Fruit fly (Drosophila melanogaster): ENCODE results near the gene CG43732.

The CG43732 gene

dm6 chr3R:19023862-19024261, 73.9 kb downstream of the CG43732 start, which contains the start of the genes CG6005 and CG14286 (continued):
- TF ChIP-seq tll (GFP tag; optimal IDR thresholded peaks at IDR 0.05) (no peak), zen (tag; optimal IDR thresholded peaks at IDR 0.05) (no peak), CG6689 (GFP tag; IDR thresholded peaks at IDR 0.05) (peak; percentile 32; the same call in 1 of the 2 replicates), CG14050 (GFP tag; IDR thresholded peaks at IDR 0.05) (peak; percentile 36; the same call in 1 of the 3 replicates), Stat92E (GFP tag; optimal IDR thresholded peaks at IDR 0.05) (no peak), CG3847 (GFP tag; IDR thresholded peaks at IDR 0.05) (peak; percentile 88), chif (GFP tag; optimal IDR thresholded peaks at IDR 0.05) (peak; percentile 48 to 50), CkIIα-i1 (GFP tag; IDR thresholded peaks at IDR 0.05) (no peak), CG12769 (tag; optimal IDR thresholded peaks at IDR 0.05) (peak; percentile 69), toy (GFP tag; IDR thresholded peaks at IDR 0.05) (0 out of 2 replicates have a peak, but pooled peaks have one; percentile 8), pzg (GFP tag; optimal IDR thresholded peaks at IDR 0.05) (peak; percentile 60), nau (GFP tag; optimal IDR thresholded peaks at IDR 0.05) (no peak), fd3F (GFP tag; optimal IDR thresholded peaks at IDR 0.05) (peak; percentile 35), CG3838 (GFP tag; optimal IDR thresholded peaks at IDR 0.05) (no peak), CG33557 (GFP tag; optimal IDR thresholded peaks at IDR 0.05) (peak; percentile 3), rib (GFP tag; IDR thresholded peaks at IDR 0.05) (0 out of 2 replicates have a peak, but pooled peaks have one; percentile 42), z (GFP tag; IDR thresholded peaks at IDR 0.05) (no peak), HmgZ (tag; optimal IDR thresholded peaks at IDR 0.05) (peak; percentile 80), CG11085 (GFP tag; IDR thresholded peaks at IDR 0.05) (peak; percentile 67; the same call in 1 of the 2 replicates), Eip74EF (GFP tag; optimal IDR thresholded peaks at IDR 0.05) (no peak), vvl (GFP tag; IDR thresholded peaks at IDR 0.05) (peak; percentile 78), otp (GFP tag; IDR thresholded peaks at IDR 0.05) (peak; percentile 69), CG42726 (GFP tag; IDR thresholded peaks at IDR 0.05; ENCODE audit: partially characterized antibody) (peak; percentile 43; the same call in 1 of the 2 replicates), mld (GFP tag; IDR thresholded peaks at IDR 0.05; ENCODE audit: partially characterized antibody) (peak; percentile 53; the same call in 1 of the 3 replicates), CG12659 (GFP tag; optimal IDR thresholded peaks at IDR 0.05) (peak; percentile 73), onecut (GFP tag; IDR thresholded peaks at IDR 0.05) (peak; percentile 47), twi (tag; optimal IDR thresholded peaks at IDR 0.05) (peak; percentile 25), NFAT (GFP tag; IDR thresholded peaks at IDR 0.05) (peak; percentile 92), CG10462 (GFP tag; optimal IDR thresholded peaks at IDR 0.05) (no peak), Fer2 (tag; optimal IDR thresholded peaks at IDR 0.05) (no peak), Hsf (GFP tag; optimal IDR thresholded peaks at IDR 0.05) (peak; percentile 64), Dp (GFP tag; optimal IDR thresholded peaks at IDR 0.05) (peak; percentile 59), Sry-δ (GFP tag; optimal IDR thresholded peaks at IDR 0.05) (peak; percentile 84), B-H1 (GFP tag; IDR thresholded peaks at IDR 0.05) (peak; percentile 36; the same call in 1 of the 3 replicates), ato (GFP tag; IDR thresholded peaks at IDR 0.05; ENCODE audit: partially characterized antibody) (peak; percentile 84), ranshi (GFP tag; IDR thresholded peaks at IDR 0.05) (peak; percentile 52; the same call in 1 of the 2 replicates), CG1792 (GFP tag; optimal IDR thresholded peaks at IDR 0.05) (no peak), CG13424 (tag; optimal IDR thresholded peaks at IDR 0.05) (peak; percentile 67), CG14860 (GFP tag; IDR thresholded peaks at IDR 0.05; ENCODE audit: partially characterized antibody) (peak; percentile 59), Gug (GFP tag; IDR thresholded peaks at IDR 0.05) (peak; percentile 84; the same call in 3 of the 4 replicates), Opbp (GFP tag; IDR thresholded peaks at IDR 0.05; ENCODE audit: partially characterized antibody) (peak; percentile 74; the same call in 2 of the 3 replicates), caup (GFP tag; optimal IDR thresholded peaks at IDR 0.05; ENCODE audit: severe bottlenecking) (peak; percentile 25), CG6791 (GFP tag; IDR thresholded peaks at IDR 0.05; ENCODE audit: partially characterized antibody) (peak; percentile 74), BEAF-32 (GFP tag; optimal IDR thresholded peaks at IDR 0.05) (peak; percentile 86), yki (optimal IDR thresholded peaks at IDR 0.05) (no peak), so (GFP tag; IDR thresholded peaks at IDR 0.05) (0 out of 3 replicates have a peak, but pooled peaks have one; percentile 47), wek (GFP tag; optimal IDR thresholded peaks at IDR 0.05) (no peak), stwl (tag; optimal IDR thresholded peaks at IDR 0.05) (peak; percentile 46), Myb (GFP tag; optimal IDR thresholded peaks at IDR 0.05) (peak; percentile 46)
